Fruit fly (Drosophila melanogaster) whole organism, embryonic: Measurements from ENCODE around the gene CG5376.

ENCODE experiments used
- Antp ChIP-seq: fragments of 200-800 bp; sonication (Bioruptor generic); optimal IDR thresholded peaks from 3 replicates; lab custom pipeline; 2016; ENCODE audit warnings: missing biosample characterization, missing genetic modification characterization
- Asciz ChIP-seq: fragments of 200-800 bp; sonication (Bioruptor generic); optimal IDR thresholded peaks from 2 replicates; lab custom pipeline; 2017; ENCODE audit warnings: missing biosample characterization, mild to moderate bottlenecking, missing genetic modification characterization, missing genetic modification reagents
- Bgb ChIP-seq: fragments of 200-800 bp; sonication (Bioruptor generic); IDR thresholded peaks from 2 replicates; pipeline ENCODE4 v1.3.6; 2022; ENCODE audit warnings: missing biosample characterization, missing genetic modification characterization; ENCODE audit not compliant: partially characterized antibody
- CG10543 ChIP-seq: fragments of 200-800 bp; sonication (Bioruptor generic); optimal IDR thresholded peaks from 3 replicates; lab custom pipeline; 2017; ENCODE audit warnings: missing biosample characterization, mild to moderate bottlenecking, missing genetic modification characterization, moderate library complexity
- CG10959 ChIP-seq: fragments of 200-800 bp; sonication (Bioruptor generic); IDR thresholded peaks from 2 replicates; pipeline ENCODE4 v1.3.6; 2022; ENCODE audit warnings: missing biosample characterization, missing genetic modification characterization
- CG13894 ChIP-seq: fragments of 200-800 bp; sonication (Bioruptor generic); optimal IDR thresholded peaks from 3 replicates; lab custom pipeline; 2018; ENCODE audit warnings: missing biosample characterization, mild to moderate bottlenecking, missing genetic modification characterization, moderate library complexity
- CG15479 ChIP-seq: fragments of 200-800 bp; sonication (Bioruptor generic); optimal IDR thresholded peaks from 3 replicates; lab custom pipeline; 2019; ENCODE audit warnings: missing biosample characterization, mild to moderate bottlenecking, missing genetic modification characterization, moderate library complexity
- CG18619 ChIP-seq: fragments of 200-800 bp; sonication (Bioruptor generic); optimal IDR thresholded peaks from 3 replicates; lab custom pipeline; 2017; ENCODE audit warnings: missing biosample characterization, mild to moderate bottlenecking, missing genetic modification characterization
- CG2199 ChIP-seq: fragments of 200-800 bp; sonication (Bioruptor generic); IDR thresholded peaks from 3 replicates; pipeline ENCODE4 v1.3.6; 2022; ENCODE audit warnings: missing biosample characterization, missing genetic modification characterization
- CG31224 ChIP-seq: fragments of 200-800 bp; sonication (Bioruptor generic); IDR thresholded peaks from 2 replicates; pipeline ENCODE4 v1.3.6; 2022; ENCODE audit warnings: missing biosample characterization, missing genetic modification characterization
- CG33557 ChIP-seq: fragments of 200-800 bp; sonication (Bioruptor generic); optimal IDR thresholded peaks from 2 replicates; lab custom pipeline; 2019; ENCODE audit warnings: missing biosample characterization, mild to moderate bottlenecking, missing genetic modification characterization, moderate library complexity
- CG34376 ChIP-seq: fragments of 200-800 bp; sonication (Bioruptor generic); optimal IDR thresholded peaks from 2 replicates; lab custom pipeline; 2018; ENCODE audit warnings: missing biosample characterization, mild to moderate bottlenecking, missing genetic modification characterization
- CG3726 ChIP-seq: fragments of 200-800 bp; sonication (Bioruptor generic); IDR thresholded peaks from 3 replicates; pipeline ENCODE4, ENCODE4 v1.3.6; 2022; ENCODE audit warnings: missing biosample characterization, missing genetic modification characterization
- CG6791 ChIP-seq: fragments of 200-800 bp; sonication (Bioruptor generic); IDR thresholded peaks from 3 replicates; pipeline ENCODE4 v1.3.6; 2022; ENCODE audit warnings: missing biosample characterization, missing genetic modification characterization; ENCODE audit not compliant: partially characterized antibody
- CG7372 ChIP-seq: fragments of 200-800 bp; sonication (Bioruptor generic); IDR thresholded peaks from 2 replicates; pipeline ENCODE4 v1.3.6; 2022; ENCODE audit warnings: missing biosample characterization, missing genetic modification characterization
- CG8765 ChIP-seq: fragments of 200-800 bp; sonication (Bioruptor generic); IDR thresholded peaks from 2 replicates; pipeline ENCODE4 v1.3.6; 2022; ENCODE audit warnings: missing biosample characterization, missing genetic modification characterization
- Deaf1 ChIP-seq: fragments of 200-800 bp; optimal IDR thresholded peaks from 3 replicates; lab custom pipeline; 2019; ENCODE audit warnings: missing biosample characterization, mild to moderate bottlenecking, missing genetic modification characterization, moderate library complexity
- Drgx ChIP-seq: fragments of 200-800 bp; sonication (Bioruptor generic); IDR thresholded peaks from 2 replicates; pipeline ENCODE4 v1.3.6; 2022; ENCODE audit warnings: missing biosample characterization, missing genetic modification characterization
- Ets65A ChIP-seq: fragments of 200-800 bp; sonication (Bioruptor generic); peaks from one replicate; lab custom pipeline; 2016; ENCODE audit warnings: missing biosample characterization, missing genetic modification characterization
- GATAe ChIP-seq: fragments of 200-800 bp; sonication (Bioruptor generic); conservative IDR thresholded peaks from 2 replicates; pipeline ENCODE4 v1.3.6; 2022; ENCODE audit warnings: missing biosample characterization, missing genetic modification characterization
- HLH4C ChIP-seq: fragments of 200-800 bp; sonication (Bioruptor generic); IDR thresholded peaks from 3 replicates; pipeline ENCODE4 v1.3.6; 2022; ENCODE audit warnings: missing biosample characterization, missing genetic modification characterization; ENCODE audit not compliant: partially characterized antibody
- HmgZ ChIP-seq: fragments of 200-800 bp; sonication (Bioruptor generic); optimal IDR thresholded peaks from 2 replicates; lab custom pipeline; 2018; ENCODE audit warnings: missing biosample characterization, mild to moderate bottlenecking, missing genetic modification characterization
- Lim3 ChIP-seq: fragments of 200-800 bp; sonication (Bioruptor generic); IDR thresholded peaks from 2 replicates; pipeline ENCODE4 v1.3.6; 2022; ENCODE audit warnings: missing biosample characterization, missing genetic modification characterization
- Med ChIP-seq: fragments of 200-800 bp; sonication (Bioruptor generic); peaks from one replicate; lab custom pipeline; 2016; ENCODE audit warnings: missing biosample characterization, missing genetic modification characterization, mild to moderate bottlenecking, inconsistent platforms, moderate library complexity
- Nf-YB ChIP-seq: fragments of 200-800 bp; sonication (Bioruptor generic); optimal IDR thresholded peaks from 3 replicates; lab custom pipeline; 2019; ENCODE audit warnings: missing biosample characterization, mild to moderate bottlenecking, missing genetic modification characterization, moderate library complexity
- Nf-YC ChIP-seq: fragments of 200-800 bp; optimal IDR thresholded peaks from 3 replicates; lab custom pipeline; 2019; ENCODE audit warnings: missing biosample characterization, mild to moderate bottlenecking, missing genetic modification characterization, moderate library complexity
- Ptx1 ChIP-seq: fragments of 200-800 bp; sonication (Bioruptor generic); IDR thresholded peaks from 2 replicates; pipeline ENCODE4 v1.3.6; 2022; ENCODE audit warnings: missing biosample characterization, missing genetic modification characterization
- Tbp ChIP-seq: fragments of >200 bp; optimal IDR thresholded peaks from 2 replicates; lab custom pipeline; 2018; ENCODE audit warnings: missing biosample characterization, missing genetic modification characterization
- YL-1 ChIP-seq: fragments of 200-800 bp; sonication (Bioruptor generic); optimal IDR thresholded peaks from 3 replicates; lab custom pipeline; 2017; ENCODE audit warnings: missing biosample characterization, mild to moderate bottlenecking, missing genetic modification characterization
- ase ChIP-seq: fragments of 200-800 bp; sonication (Bioruptor generic); IDR thresholded peaks from 3 replicates; pipeline ENCODE4 v1.3.6; 2022; ENCODE audit warnings: missing biosample characterization, missing genetic modification characterization
- cg ChIP-seq: fragments of 200-800 bp; sonication (Bioruptor generic); optimal IDR thresholded peaks from 3 replicates; lab custom pipeline; 2019; ENCODE audit warnings: missing biosample characterization, mild to moderate bottlenecking, missing genetic modification characterization, moderate library complexity
- chinmo ChIP-seq: fragments of 200-800 bp; sonication (Bioruptor generic); IDR thresholded peaks from 4 replicates; pipeline ENCODE4 v1.3.6; 2022; ENCODE audit warnings: missing biosample characterization, missing genetic modification characterization; ENCODE audit not compliant: partially characterized antibody
- crol ChIP-seq: fragments of 200-800 bp; sonication (Bioruptor generic); IDR thresholded peaks from 2 replicates; pipeline ENCODE4 v1.3.6; 2022; ENCODE audit warnings: missing biosample characterization, missing genetic modification characterization
- exex ChIP-seq: fragments of 200-800 bp; sonication (Bioruptor generic); optimal IDR thresholded peaks from 4 replicates; lab custom pipeline; 2018; ENCODE audit warnings: missing biosample characterization, mild to moderate bottlenecking, missing genetic modification characterization, moderate library complexity
- grn ChIP-seq: fragments of 200-800 bp; sonication (Bioruptor generic); optimal IDR thresholded peaks from 3 replicates; lab custom pipeline; 2017; ENCODE audit warnings: missing biosample characterization, missing genetic modification characterization
- h ChIP-seq: fragments of >200 bp; optimal IDR thresholded peaks from 2 replicates; lab custom pipeline; 2017
- lab ChIP-seq: fragments of 200-800 bp; sonication (Bioruptor generic); optimal IDR thresholded peaks from 3 replicates; lab custom pipeline; 2017; ENCODE audit warnings: missing biosample characterization, missing genetic modification characterization, mild to moderate bottlenecking, moderate library complexity, missing genetic modification reagents
- mirr ChIP-seq: fragments of 200-800 bp; sonication (Bioruptor generic); optimal IDR thresholded peaks from 3 replicates; lab custom pipeline; 2018; ENCODE audit warnings: missing biosample characterization, mild to moderate bottlenecking, missing genetic modification characterization
- sd ChIP-seq: fragments of 200-800 bp; sonication (Bioruptor generic); optimal IDR thresholded peaks from 3 replicates; lab custom pipeline; 2018; ENCODE audit warnings: missing biosample characterization, mild to moderate bottlenecking, missing genetic modification characterization, moderate library complexity
- sens-2 ChIP-seq: fragments of 200-800 bp; sonication (Bioruptor generic); IDR thresholded peaks from 2 replicates; pipeline ENCODE4 v1.3.6; 2022; ENCODE audit warnings: missing biosample characterization, missing genetic modification characterization
- sug ChIP-seq: fragments of 200-800 bp; optimal IDR thresholded peaks from 2 replicates; lab custom pipeline; 2019; ENCODE audit warnings: missing biosample characterization, mild to moderate bottlenecking, missing genetic modification characterization, moderate library complexity
- tna ChIP-seq: fragments of 200-800 bp; sonication (Bioruptor generic); IDR thresholded peaks from 2 replicates; pipeline ENCODE4 v1.3.6; 2022; ENCODE audit warnings: missing biosample characterization, missing genetic modification characterization; ENCODE audit not compliant: partially characterized antibody
- ttk ChIP-seq: fragments of 200-800 bp; sonication (Bioruptor generic); IDR thresholded peaks from 2 replicates; pipeline ENCODE4 v2.1.2; 2022; ENCODE audit warnings: missing biosample characterization, missing genetic modification characterization
- zf30C ChIP-seq: fragments of 200-800 bp; sonication (Bioruptor generic); optimal IDR thresholded peaks from 3 replicates; lab custom pipeline; 2018; ENCODE audit warnings: missing biosample characterization, mild to moderate bottlenecking, missing genetic modification characterization
- zfh2 ChIP-seq: fragments of 200-800 bp; sonication (Bioruptor generic); optimal IDR thresholded peaks from 2 replicates; lab custom pipeline; 2016; ENCODE audit warnings: missing biosample characterization, missing genetic modification characterization

CG5376 gene

dm6 chr3R:22455335-22455985, 33.3 kb downstream of the CG5376 start (continued):
- TF ChIP-seq Ets65A: peak; percentile 90
- peak; percentile 84 for TF ChIP-seq CG34376

dm6 chr3R:22454397-22455334, 34.1 kb downstream of the CG5376 start:
- TF ChIP-seq CG33557 (GFP tag; lab: Kevin White, UChicago) (no peak), CG10959 (no peak), h (lab: Kevin White, UChicago) (no peak), cg (peak; percentile 48), chinmo (GFP tag; lab: Robert Waterston, UW) (peak; percentile 75; the same call in 1 of the 4 replicates), CG34376 (peak; percentile 97), mirr (GFP tag; lab: Kevin White, UChicago) (peak; percentile 42), tna (GFP tag; lab: Robert Waterston, UW) (no peak), zfh2 (no peak), exex (tag; lab: Kevin White, UChicago) (peak; percentile 68), CG18619 (GFP tag; lab: Kevin White, UChicago) (no peak), CG2199 (GFP tag; lab: Robert Waterston, UW) (no peak), Nf-YC (peak; percentile 98), CG3726 (no peak), grn (GFP tag; lab: Kevin White, UChicago) (peak; percentile 55), Nf-YB (GFP tag; lab: Kevin White, UChicago) (peak; percentile 96), Drgx (no peak), CG8765 (GFP tag; lab: Robert Waterston, UW) (no peak), Bgb (GFP tag; lab: Robert Waterston, UW) (0 out of 2 replicates have a peak, but pooled peaks have one; percentile 8), ase (GFP tag; lab: Robert Waterston, UW) (no peak), CG13894 (tag; lab: Kevin White, UChicago) (peak; percentile 18), sug (tag; lab: Kevin White, UChicago) (peak; percentile 64), Ptx1 (GFP tag; lab: Robert Waterston, UW) (no peak), zf30C (GFP tag; lab: Kevin White, UChicago) (no peak), CG10543 (peak; percentile 29), CG31224 (GFP tag; lab: Robert Waterston, UW) (no peak), Med (peak; percentile 41), ttk (GFP tag; lab: Robert Waterston, UW) (no peak), Tbp (no peak), CG6791 (GFP tag; lab: Robert Waterston, UW) (0 out of 3 replicates have a peak, but pooled peaks have one; percentile 31), CG15479 (GFP tag; lab: Kevin White, UChicago) (peak; percentile 62), sens-2 (no peak), HLH4C (GFP tag; lab: Robert Waterston, UW) (no peak), YL-1 (GFP tag; lab: Kevin White, UChicago) (no peak), Asciz (no peak), Deaf1 (tag; lab: Kevin White, UChicago) (peak; percentile 84), Lim3 (no peak), crol (GFP tag; lab: Robert Waterston, UW) (no peak), HmgZ (tag; lab: Kevin White, UChicago) (no peak), lab (GFP tag; lab: Kevin White, UChicago) (peak; percentile 26), GATAe (GFP tag; lab: Robert Waterston, UW) (peak; percentile 53; the same call in 1 of the 2 replicates), Antp (GFP tag; lab: Kevin White, UChicago) (no peak), CG7372 (GFP tag; lab: Robert Waterston, UW) (no peak), Ets65A (peak; percentile 9), sd (tag; lab: Kevin White, UChicago) (peak; percentile 6)
